Worm (Caenorhabditis elegans) whole organism, L4/young adult: Measurements from ENCODE around the gene F52H2.3.

Experiments used
- W03F9.2 ChIP-seq: fragments of 150-350 bp; optimal IDR thresholded peaks from 2 replicates; lab custom pipeline; 2014; ENCODE audit warnings: missing biosample characterization, missing genetic modification characterization
- dao-5 ChIP-seq: sonication (generic microtip); optimal IDR thresholded peaks from 2 replicates; lab custom pipeline; 2016; ENCODE audit warnings: missing genotype, missing genetic modification characterization, moderate library complexity, missing compliant biosample characterization
- him-1 ChIP-seq: sonication (generic microtip); optimal IDR thresholded peaks from 2 replicates; lab custom pipeline; 2016; ENCODE audit warnings: missing genotype, missing genetic modification reagents, missing genetic modification characterization, missing compliant biosample characterization

DNA sequence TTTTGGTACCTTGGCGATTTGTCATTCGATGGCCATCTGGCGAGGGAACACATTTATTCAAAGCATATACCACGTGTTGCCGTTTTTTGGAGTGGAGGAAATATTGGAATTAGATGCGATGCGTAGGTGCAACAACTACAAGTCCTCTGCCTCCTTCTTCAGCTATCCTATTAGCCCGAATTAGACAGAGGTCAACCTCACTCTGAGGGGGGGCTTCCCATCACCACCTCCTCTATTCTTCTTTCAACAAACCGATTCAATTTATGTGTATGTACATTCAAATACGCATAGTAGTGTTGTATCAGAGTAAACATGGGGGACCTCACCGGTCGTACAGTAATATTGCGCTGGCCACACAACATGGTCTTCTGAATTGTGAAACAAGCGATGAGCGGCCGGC lies 43.0 kb downstream of the F52H2.3 start:
- no peak for TF ChIP-seq him-1 (tag; lab: Kevin White, UChicago)
- no peak for TF ChIP-seq W03F9.2 (tag; lab: Kevin White, UChicago)
- TF ChIP-seq dao-5 (tag; lab: Kevin White, UChicago): no peak
